Worm (Caenorhabditis elegans): ENCODE measurements around the gene sod-5.

Gene sod-5

DNA sequence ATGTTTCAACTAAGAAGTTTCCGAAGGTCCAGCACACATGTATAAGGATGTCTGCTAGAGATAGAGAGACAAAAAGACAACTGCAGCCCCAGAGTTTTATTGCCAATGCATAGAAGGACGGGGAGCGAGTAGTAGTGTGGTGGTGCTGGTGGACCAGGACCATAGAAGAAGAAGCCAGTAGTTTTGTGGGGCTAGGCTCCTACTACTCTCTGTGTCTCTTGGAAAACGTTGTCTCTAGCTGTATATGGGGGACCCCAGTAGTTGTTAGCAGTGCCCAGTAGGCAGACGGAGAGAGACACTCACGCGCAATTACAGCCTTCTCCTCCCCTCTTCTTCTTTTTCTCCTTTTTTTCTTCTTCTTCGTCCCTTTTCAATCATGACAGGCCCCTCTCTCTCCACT is 38.6 kb downstream of the sod-5 start:
- TF ChIP-seq let-607 (tag; optimal IDR thresholded peaks at IDR 0.05), result no peak
- no peak for TF ChIP-seq ets-4 (GFP tag; optimal IDR thresholded peaks at IDR 0.05)
- no peak for TF ChIP-seq T07F8.4 (tag; optimal IDR thresholded peaks at IDR 0.05)
- peak; percentile 55 for TF ChIP-seq K12H6.12 (tag; optimal IDR thresholded peaks at IDR 0.05)
- TF ChIP-seq B0336.3 (GFP tag; IDR thresholded peaks at IDR 0.05), result no peak
- TF ChIP-seq zfh-2 (GFP tag; conservative IDR thresholded peaks at IDR 0.05), result peak; percentile 63; the same call in 1 of the 2 replicates
- no peak for TF ChIP-seq egl-18 (GFP tag; IDR thresholded peaks at IDR 0.05)
- no peak for TF ChIP-seq hsf-1 (GFP tag; IDR thresholded peaks at IDR 0.05)
- TF ChIP-seq B0019.2 (GFP tag; conservative IDR thresholded peaks at IDR 0.05), result no peak
- TF ChIP-seq Y53F4B.3 (GFP tag; IDR thresholded peaks at IDR 0.05), result no peak
- TF ChIP-seq F23B12.7 (tag; optimal IDR thresholded peaks at IDR 0.05; ENCODE audit: insufficient read depth), result no peak
- 0 out of 2 replicates have a peak, but pooled peaks have one; percentile 14 for TF ChIP-seq nfyb-1 (GFP tag; IDR thresholded peaks at IDR 0.05)
- TF ChIP-seq ztf-18 (tag; optimal IDR thresholded peaks at IDR 0.05), result no peak
- TF ChIP-seq mcd-1 (GFP tag; IDR thresholded peaks at IDR 0.05), result no peak
- TF ChIP-seq him-1 (tag; optimal IDR thresholded peaks at IDR 0.05), result no peak
- 0 out of 2 replicates have a peak, but pooled peaks have one; percentile 34 for TF ChIP-seq ztf-6 (GFP tag; IDR thresholded peaks at IDR 0.05)
- no peak for TF ChIP-seq attf-5 (GFP tag; optimal IDR thresholded peaks at IDR 0.05)
- no peak for TF ChIP-seq dox-1 (GFP tag; IDR thresholded peaks at IDR 0.05)
- no peak for TF ChIP-seq sea-2 (GFP tag; IDR thresholded peaks at IDR 0.05)
- TF ChIP-seq gei-17 (GFP tag; optimal IDR thresholded peaks at IDR 0.05), result no peak
- TF ChIP-seq hmg-1.2 (GFP tag; IDR thresholded peaks at IDR 0.05), result peak; percentile 37; the same call in 1 of the 2 replicates
- no peak for TF ChIP-seq F37B4.10 (GFP tag; IDR thresholded peaks at IDR 0.05)
- no peak for TF ChIP-seq nfya-2 (GFP tag; IDR thresholded peaks at IDR 0.05)
- no peak for TF ChIP-seq lin-40 (tag; optimal IDR thresholded peaks at IDR 0.05)
- TF ChIP-seq D2030.7 (GFP tag; IDR thresholded peaks at IDR 0.05), result no peak
- TF ChIP-seq nhr-179 (tag; optimal IDR thresholded peaks at IDR 0.05), result no peak
- TF ChIP-seq F57A8.1 (GFP tag; optimal IDR thresholded peaks at IDR 0.05), result no peak
- TF ChIP-seq pha-4 (tag; optimal IDR thresholded peaks at IDR 0.05), result no peak
- TF ChIP-seq K11D2.4 (GFP tag; IDR thresholded peaks at IDR 0.05), result 0 out of 2 replicates have a peak, but pooled peaks have one; percentile 34
- no peak for TF ChIP-seq pbrm-1 (GFP tag; IDR thresholded peaks at IDR 0.05)
- no peak for TF ChIP-seq snpc-3.4 (tag; optimal IDR thresholded peaks at IDR 0.05)
- no peak for TF ChIP-seq egrh-3 (GFP tag; IDR thresholded peaks at IDR 0.05)
- TF ChIP-seq ZK185.1 (tag; optimal IDR thresholded peaks at IDR 0.05; ENCODE audit: poor library complexity, severe bottlenecking), result no peak
- no peak for TF ChIP-seq snpc-1.3 (tag; optimal IDR thresholded peaks at IDR 0.05; ENCODE audit: insufficient read depth)
- no peak for TF ChIP-seq madf-8 (GFP tag; conservative IDR thresholded peaks at IDR 0.05)
- TF ChIP-seq tbx-9 (tag; optimal IDR thresholded peaks at IDR 0.05; ENCODE audit: borderline replicate concordance), result no peak
- TF ChIP-seq cebp-1 (GFP tag; IDR thresholded peaks at IDR 0.05), result no peak
- TF ChIP-seq cebp-1 (tag; optimal IDR thresholded peaks at IDR 0.05), result peak; percentile 33
- no peak for TF ChIP-seq F39B2.1 (GFP tag; IDR thresholded peaks at IDR 0.05)
- no peak for TF ChIP-seq nhr-120 (GFP tag; IDR thresholded peaks at IDR 0.05)
- TF ChIP-seq die-1 (tag; optimal IDR thresholded peaks at IDR 0.05), result no peak
- no peak for TF ChIP-seq attf-3 (GFP tag; conservative IDR thresholded peaks at IDR 0.05)
- no peak for TF ChIP-seq mes-4 (tag; optimal IDR thresholded peaks at IDR 0.05)
- TF ChIP-seq ceh-100 (GFP tag; IDR thresholded peaks at IDR 0.05), result no peak
- no peak for TF ChIP-seq bed-1 (GFP tag; IDR thresholded peaks at IDR 0.05)
- no peak for TF ChIP-seq rpc-1 (optimal IDR thresholded peaks at IDR 0.05)
- TF ChIP-seq rpc-1 (tag; optimal IDR thresholded peaks at IDR 0.05), result no peak
- peak; percentile 12; the same call in 1 of the 2 replicates for TF ChIP-seq ekl-4 (GFP tag; IDR thresholded peaks at IDR 0.05)
- TF ChIP-seq aptf-3 (GFP tag; IDR thresholded peaks at IDR 0.05), result no peak
